Fruit fly (Drosophila melanogaster): ENCODE measurements around the gene NetB.

DNA sequence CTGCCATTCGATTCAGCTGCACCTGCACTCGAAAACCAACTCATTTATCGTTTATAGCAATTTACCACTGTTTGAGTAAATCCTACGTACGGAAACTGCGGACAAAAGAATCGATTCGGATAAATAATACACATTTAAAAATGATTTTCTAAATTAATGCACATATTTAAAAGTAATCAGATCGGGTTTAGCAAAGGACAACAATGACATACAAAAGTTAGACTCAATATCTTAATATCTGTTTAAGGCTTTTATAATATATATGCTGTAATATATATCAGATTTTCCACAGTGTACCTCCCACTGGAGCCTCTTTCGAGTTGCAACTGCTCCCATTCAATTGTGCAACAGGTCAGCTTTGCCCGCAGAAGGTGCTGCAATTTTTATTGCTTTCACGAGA lies 71.0 kb downstream of the NetB start:
- TF ChIP-seq foxo (GFP tag; optimal IDR thresholded peaks at IDR 0.05) (peak in 1 of 2 experiments; percentile 42), h (GFP tag; optimal IDR thresholded peaks at IDR 0.05) (peak; percentile 31), Sp1 (GFP tag; optimal IDR thresholded peaks at IDR 0.05) (peak; percentile 30), Mio (GFP tag; optimal IDR thresholded peaks at IDR 0.05) (no peak), Dif (GFP tag; optimal IDR thresholded peaks at IDR 0.05; ENCODE audit: partially characterized antibody) (no peak)
